Worm (Caenorhabditis elegans): ENCODE results near the gene rpt-4.

DNA sequence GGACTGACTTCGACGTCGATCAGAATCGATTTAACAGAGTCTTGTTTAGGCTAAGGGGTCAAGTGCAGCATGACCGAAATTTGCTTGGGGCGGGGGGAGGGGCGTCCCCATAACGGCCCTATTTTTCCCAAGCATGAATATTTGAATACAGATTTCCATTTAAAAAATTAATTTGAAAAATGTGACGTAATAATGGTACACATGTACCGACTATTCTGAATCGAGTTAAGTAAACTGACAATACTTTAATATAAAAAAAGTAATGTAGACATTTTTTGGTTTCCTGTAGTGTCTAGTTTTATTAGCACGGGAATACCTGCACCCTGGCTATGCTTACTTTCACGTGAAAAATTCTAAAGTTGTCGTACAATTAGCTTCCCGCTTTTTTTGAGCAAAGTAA lies 40.8 kb upstream of the rpt-4 start:
- TF ChIP-seq nhr-77 (tag; optimal IDR thresholded peaks at IDR 0.05) (no peak), mdl-1 (tag; optimal IDR thresholded peaks at IDR 0.05) (no peak), nhr-11 (tag; optimal IDR thresholded peaks at IDR 0.05) (no peak), ama-1 (optimal IDR thresholded peaks at IDR 0.05) (no peak), unc-62 (GFP tag; optimal IDR thresholded peaks at IDR 0.05) (no peak), unc-39 (tag; optimal IDR thresholded peaks at IDR 0.05) (no peak), nhr-237 (tag; optimal IDR thresholded peaks at IDR 0.05) (no peak), egl-27 (tag; optimal IDR thresholded peaks at IDR 0.05) (no peak), ztf-11 (tag; optimal IDR thresholded peaks at IDR 0.05) (no peak), snpc-4 (tag; optimal IDR thresholded peaks at IDR 0.05) (no peak)
